Fruit fly (Drosophila melanogaster): ENCODE results near the gene CG7183.

dm6 chr3R:18251876-18252275 lies 31.4 kb upstream of the CG7183 start:
- TF ChIP-seq gl (tag; optimal IDR thresholded peaks at IDR 0.05): no peak
- no peak for TF ChIP-seq CG4496 (GFP tag; IDR thresholded peaks at IDR 0.05)
- TF ChIP-seq CG13204 (GFP tag; optimal IDR thresholded peaks at IDR 0.05): no peak
